Worm (Caenorhabditis elegans): ENCODE results near the gene Y57G11C.20.

The Y57G11C.20 gene

ce11 chrIV:14793900-14794624, 49.1 kb upstream of the Y57G11C.20 start (continued):
- no peak for TF ChIP-seq nhr-11 (tag; optimal IDR thresholded peaks at IDR 0.05)
- TF ChIP-seq mep-1 (tag; optimal IDR thresholded peaks at IDR 0.05): peak; percentile 65
- peak; percentile 38 for TF ChIP-seq jun-1 (tag; optimal IDR thresholded peaks at IDR 0.05)
- TF ChIP-seq nhr-237 (tag; optimal IDR thresholded peaks at IDR 0.05): peak; percentile 3
- peak; percentile 62 for TF ChIP-seq nhr-71 (tag; optimal IDR thresholded peaks at IDR 0.05)
- TF ChIP-seq lin-35 (GFP tag; optimal IDR thresholded peaks at IDR 0.05): peak; percentile 38 to 52
- TF ChIP-seq ceh-82 (tag; optimal IDR thresholded peaks at IDR 0.05): peak; percentile 50 to 69 (median 54)
- TF ChIP-seq ztf-4 (tag; optimal IDR thresholded peaks at IDR 0.05): peak; percentile 37
- TF ChIP-seq aha-1 (tag; optimal IDR thresholded peaks at IDR 0.05): no peak
- peak; percentile 15; the same call in 1 of the 2 replicates for TF ChIP-seq nhr-19 (GFP tag; conservative IDR thresholded peaks at IDR 0.05)
- no peak for TF ChIP-seq C34B4.2 (tag; optimal IDR thresholded peaks at IDR 0.05)
- TF ChIP-seq lin-39 (tag; optimal IDR thresholded peaks at IDR 0.05): no peak
- TF ChIP-seq unc-86 (tag; optimal IDR thresholded peaks at IDR 0.05): peak; percentile 49
- TF ChIP-seq nhr-90 (tag; optimal IDR thresholded peaks at IDR 0.05; ENCODE audit: poor library complexity): peak; percentile 23

ce11 chrIV:14795918-14796488, 47.2 kb upstream of the Y57G11C.20 start, which contains the start of gene coq-3:
Gene coq-3, minus strand, starts transcription at chrIV:14796324.
- TF ChIP-seq ama-1 (optimal IDR thresholded peaks at IDR 0.05): peak; percentile 27
- no peak for TF ChIP-seq sup-37 (GFP tag; optimal IDR thresholded peaks at IDR 0.05)
- TF ChIP-seq nhr-90 (tag; optimal IDR thresholded peaks at IDR 0.05; ENCODE audit: poor library complexity): peak; percentile 10

- TF ChIP-seq efl-1 (optimal IDR thresholded peaks at IDR 0.05) (peak; percentile 27 to 50), efl-1 (GFP tag; optimal IDR thresholded peaks at IDR 0.05 in 1 of 2) (peak; percentile 19 to 89), lin-13 (GFP tag; optimal IDR thresholded peaks at IDR 0.05) (no peak), tbx-2 (tag; optimal IDR thresholded peaks at IDR 0.05) (no peak), mef-2 (tag; optimal IDR thresholded peaks at IDR 0.05) (no peak), lin-15B (tag; optimal IDR thresholded peaks at IDR 0.05) (peak; percentile 19), nhr-237 (tag; optimal IDR thresholded peaks at IDR 0.05) (no peak), nhr-71 (tag; optimal IDR thresholded peaks at IDR 0.05) (no peak), vab-15 (tag; optimal IDR thresholded peaks at IDR 0.05) (no peak), sptf-1 (tag; optimal IDR thresholded peaks at IDR 0.05) (no peak), lin-35 (GFP tag; optimal IDR thresholded peaks at IDR 0.05) (peak; percentile 38 to 60), mdl-1 (tag; optimal IDR thresholded peaks at IDR 0.05) (peak in 1 of 2 experiments; percentile 24), ets-5 (GFP tag; IDR thresholded peaks at IDR 0.05) (no peak), ztf-4 (tag; optimal IDR thresholded peaks at IDR 0.05) (no peak), nhr-84 (tag; optimal IDR thresholded peaks at IDR 0.05) (no peak), unc-98 (GFP tag; IDR thresholded peaks at IDR 0.05) (no peak), lsy-2 (tag; optimal IDR thresholded peaks at IDR 0.05) (peak; percentile 18 to 61), jun-1 (tag; optimal IDR thresholded peaks at IDR 0.05) (no peak), lin-14 (GFP tag; optimal IDR thresholded peaks at IDR 0.05) (no peak), ceh-82 (tag; optimal IDR thresholded peaks at IDR 0.05) (peak in 1 of 3 experiments; percentile 49), hpl-2 (GFP tag; optimal IDR thresholded peaks at IDR 0.05) (no peak), dpl-1 (GFP tag; optimal IDR thresholded peaks at IDR 0.05) (peak in 2 of 3 experiments; percentile 20 to 41), nhr-76 (tag; optimal IDR thresholded peaks at IDR 0.05) (no peak), unc-130 (tag; optimal IDR thresholded peaks at IDR 0.05) (no peak), tlp-1 (tag; optimal IDR thresholded peaks at IDR 0.05) (no peak), sox-4 (tag; optimal IDR thresholded peaks at IDR 0.05) (no peak), fkh-8 (tag; optimal IDR thresholded peaks at IDR 0.05) (no peak), nhr-90 (tag; optimal IDR thresholded peaks at IDR 0.05; ENCODE audit: poor library complexity) (no peak), fkh-10 (GFP tag; optimal IDR thresholded peaks at IDR 0.05) (no peak), skn-1 (tag; optimal IDR thresholded peaks at IDR 0.05) (peak; percentile 62)
Measured at ce11 chrIV:14797354-14797753, 45.8 kb upstream of the Y57G11C.20 start, which contains the start of the genes Y57G11C.1147 and nuo-3. Gene Y57G11C.1147, minus strand, starts transcription at chrIV:14797514. Gene nuo-3, minus strand, starts transcription at chrIV:14797544.

Data from whole organism, L1 larva.